Worm (Caenorhabditis elegans) whole organism, young adult: ENCODE results near the gene Y11D7A.19.

Source experiments
- C17E4.6 ChIP-seq: fragments of 200-800 bp; sonication (Bioruptor generic); IDR thresholded peaks from 2 replicates; pipeline ENCODE4 v1.3.6; 2022; ENCODE audit warnings: missing genetic modification reagents, missing genetic modification characterization, missing compliant biosample characterization
- F37B4.10 ChIP-seq: fragments of 200-800 bp; sonication (Bioruptor generic); IDR thresholded peaks from 2 replicates; pipeline ENCODE4 v1.3.6; 2022; ENCODE audit warnings: missing genetic modification characterization, missing compliant biosample characterization
- Y53F4B.3 ChIP-seq: fragments of 200-800 bp; sonication (Bioruptor generic); IDR thresholded peaks from 2 replicates; pipeline ENCODE4 v1.3.6; 2022; ENCODE audit warnings: missing genetic modification reagents, missing genetic modification characterization, missing compliant biosample characterization
- Y95B8A.8 ChIP-seq: fragments of 200-800 bp; sonication (Bioruptor generic); IDR thresholded peaks from 2 replicates; pipeline ENCODE4 v1.3.6; 2022; ENCODE audit warnings: missing genetic modification reagents, missing genetic modification characterization, missing compliant biosample characterization
- die-1 ChIP-seq: sonication (generic microtip); optimal IDR thresholded peaks from 2 replicates; lab custom pipeline; 2016; ENCODE audit warnings: missing genotype, mild to moderate bottlenecking, missing genetic modification characterization, missing compliant biosample characterization
- dpl-1 ChIP-seq: fragments of 150-350 bp; optimal IDR thresholded peaks from 2 replicates; lab custom pipeline; 2014; ENCODE audit warnings: missing biosample characterization, missing genetic modification reagents, missing genetic modification characterization
- him-1 ChIP-seq: sonication (generic microtip); optimal IDR thresholded peaks from 2 replicates; lab custom pipeline; 2016; ENCODE audit warnings: missing genotype, missing genetic modification reagents, missing genetic modification characterization, missing compliant biosample characterization
- lin-40 ChIP-seq: sonication (generic microtip); optimal IDR thresholded peaks from 2 replicates; lab custom pipeline; 2016; ENCODE audit warnings: missing genetic modification characterization, mild to moderate bottlenecking, missing compliant biosample characterization, missing genotype, missing genetic modification reagents
- lin-54 ChIP-seq: fragments of 200-800 bp; sonication (Bioruptor generic); optimal IDR thresholded peaks from 2 replicates; lab custom pipeline; 2018; ENCODE audit warnings: mild to moderate bottlenecking, missing genetic modification characterization, missing compliant biosample characterization
- nfya-1 ChIP-seq: sonication (generic microtip); optimal IDR thresholded peaks from 2 replicates; lab custom pipeline; 2017; ENCODE audit warnings: antibody characterized with exemption, missing compliant biosample characterization, missing genetic modification characterization, borderline replicate concordance; ENCODE audit not compliant: insufficient read depth
- snpc-4 ChIP-seq, 5 experiments: fragments of 150-350 bp in 1 of 5; sonication (generic microtip) in 4 of 5; optimal IDR thresholded peaks; 2 replicates each; lab custom pipeline; 2014 to 2018; ENCODE audit warnings: missing genetic modification characterization in 5 of 5, missing biosample characterization in 3 of 5, antibody characterized with exemption in 2 of 5, mild to moderate bottlenecking in 2 of 5, missing compliant biosample characterization in 2 of 5, missing genotype in 2 of 5, moderate library complexity in 2 of 5, missing genetic modification reagents in 1 of 5
- unc-62 ChIP-seq: fragments of 150-350 bp; optimal IDR thresholded peaks from 2 replicates; lab custom pipeline; 2014; ENCODE audit warnings: missing biosample characterization, missing genetic modification reagents, missing genetic modification characterization

- TF ChIP-seq lin-54 (no peak), him-1 (tag; lab: Kevin White, UChicago) (no peak), C17E4.6 (GFP tag; lab: Robert Waterston, UW) (no peak), F37B4.10 (GFP tag; lab: Robert Waterston, UW) (no peak), dpl-1 (no peak), Y53F4B.3 (GFP tag; lab: Robert Waterston, UW) (no peak), nfya-1 (tag; lab: Kevin White, UChicago) (no peak), die-1 (no peak), Y95B8A.8 (GFP tag; lab: Robert Waterston, UW) (no peak), lin-40 (tag; lab: Kevin White, UChicago) (no peak), unc-62 (GFP tag; lab: Kevin White, UChicago) (no peak), snpc-4 (GFP tag; optimal IDR thresholded peaks at IDR 0.05; lab: Kevin White, UChicago) (no peak), snpc-4 (tag; optimal IDR thresholded peaks at IDR 0.05; lab: Kevin White, UChicago) (no peak)
These were observed 38.3 kb upstream of the Y11D7A.19 start, which contains the start of gene F49C12.5 for ce11 chrIV:9304617-9305016.
